Worm (Caenorhabditis elegans): ENCODE data around the gene K03A1.4.

- no peak for TF ChIP-seq nhr-12 (tag; optimal IDR thresholded peaks at IDR 0.05)
- no peak for TF ChIP-seq ztf-11 (tag; optimal IDR thresholded peaks at IDR 0.05)
- TF ChIP-seq unc-120 (tag; optimal IDR thresholded peaks at IDR 0.05; ENCODE audit: poor library complexity, severe bottlenecking): no peak
Observed at ce11 chrX:7314564-7314963, 16.0 kb upstream of the K03A1.4 start.
